Worm (Caenorhabditis elegans) whole organism, L2 larva: Measurements from ENCODE around the gene F09B9.5.

Source experiments
- ZK546.5 ChIP-seq: sonication (generic microtip); optimal IDR thresholded peaks from 2 replicates; lab custom pipeline; 2017; ENCODE audit warnings: missing biosample characterization, missing genetic modification characterization
- ama-1 ChIP-seq: fragments of 150-350 bp; optimal IDR thresholded peaks from 2 replicates; lab custom pipeline; 2018; ENCODE audit warnings: inconsistent platforms
- elt-1 ChIP-seq: fragments of 150-350 bp; optimal IDR thresholded peaks from 2 replicates; lab custom pipeline; 2014; ENCODE audit warnings: missing biosample characterization, missing genetic modification characterization
- lin-13 ChIP-seq: fragments of 150-350 bp; optimal IDR thresholded peaks from 2 replicates; lab custom pipeline; 2014; ENCODE audit warnings: missing biosample characterization, missing genetic modification reagents, missing genetic modification characterization
- nhr-10 ChIP-seq: sonication (generic microtip); optimal IDR thresholded peaks from 2 replicates; lab custom pipeline; 2017; ENCODE audit warnings: missing biosample characterization, missing genetic modification characterization
- sem-4 ChIP-seq: fragments of 150-350 bp; optimal IDR thresholded peaks from 2 replicates; lab custom pipeline; 2014; ENCODE audit warnings: missing biosample characterization, missing genetic modification reagents, missing genetic modification characterization
- ztf-4 ChIP-seq: fragments of 150-350 bp; optimal IDR thresholded peaks from 2 replicates; lab custom pipeline; 2014; ENCODE audit warnings: missing biosample characterization, missing genetic modification characterization

DNA sequence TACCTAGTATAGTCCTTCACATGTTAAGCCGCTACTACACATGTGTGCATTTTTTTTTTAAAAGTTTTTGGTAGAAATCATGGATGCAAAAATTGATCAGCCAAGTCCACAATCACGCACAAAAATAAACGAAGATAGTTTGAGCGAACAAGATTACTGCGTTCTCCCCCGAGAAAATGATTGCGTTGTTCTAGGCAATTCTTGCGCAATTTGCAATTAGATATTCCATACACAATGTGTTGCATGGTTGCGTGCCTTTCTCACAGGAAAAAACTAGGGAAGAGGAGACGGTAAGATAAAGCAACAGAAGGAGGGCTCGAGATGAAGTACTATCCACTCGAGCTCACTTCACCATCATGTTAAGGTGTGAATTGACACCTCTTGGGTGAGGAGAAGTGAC, 51.4 kb downstream of the F09B9.5 start:
- TF ChIP-seq lin-13 (GFP tag; lab: Kevin White, UChicago) = no peak
- no peak for TF ChIP-seq ztf-4 (tag; lab: Kevin White, UChicago)
- no peak for TF ChIP-seq elt-1
- no peak for TF ChIP-seq ama-1 (lab: Kevin White, UChicago)
- no peak for TF ChIP-seq sem-4
- TF ChIP-seq nhr-10 (tag; lab: Kevin White, UChicago) = no peak
- TF ChIP-seq ZK546.5 (tag; lab: Kevin White, UChicago) = no peak
